Fruit fly (Drosophila melanogaster): ENCODE results near the gene CG1636.

The CG1636 gene

DNA sequence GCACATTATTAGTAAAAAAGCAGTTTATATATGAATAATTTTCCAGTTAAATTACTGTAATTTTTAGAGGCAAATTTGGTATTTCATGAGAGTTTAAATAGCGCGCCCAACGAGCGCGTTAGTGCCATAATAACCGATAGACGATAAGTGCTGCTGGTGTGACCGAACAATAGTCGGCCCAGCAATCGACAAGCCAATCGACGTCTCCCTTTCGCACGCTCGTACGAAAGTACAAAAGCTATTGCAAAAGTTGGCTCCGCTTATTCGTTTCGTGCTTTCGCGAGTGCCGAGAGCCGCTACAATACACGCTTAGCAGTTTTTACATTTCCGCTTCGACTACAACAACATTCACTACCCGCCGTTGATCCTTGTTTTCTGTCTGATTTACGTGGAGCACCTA lies 30.9 kb upstream of the CG1636 start, which contains the start of gene Trxr1 (continued):
- peak; percentile 61; the same call in 2 of the 3 replicates for TF ChIP-seq CG34224 (GFP tag; IDR thresholded peaks at IDR 0.05; ENCODE audit: partially characterized antibody)
- TF ChIP-seq Blimp-1 (GFP tag; optimal IDR thresholded peaks at IDR 0.05): no peak
- TF ChIP-seq dmrt99B (tag; optimal IDR thresholded peaks at IDR 0.05): no peak
- TF ChIP-seq slbo (GFP tag; IDR thresholded peaks at IDR 0.05): no peak
- TF ChIP-seq tio (GFP tag; optimal IDR thresholded peaks at IDR 0.05): no peak
- no peak for TF ChIP-seq CG11560 (tag; IDR thresholded peaks at IDR 0.05)
- no peak for TF ChIP-seq Eip74EF (GFP tag; optimal IDR thresholded peaks at IDR 0.05)
- no peak for TF ChIP-seq Oaz (GFP tag; IDR thresholded peaks at IDR 0.05)
- no peak for TF ChIP-seq Side (GFP tag; optimal IDR thresholded peaks at IDR 0.05)
- no peak for TF ChIP-seq CG17359 (tag; optimal IDR thresholded peaks at IDR 0.05)
- TF ChIP-seq CG8944 (GFP tag; optimal IDR thresholded peaks at IDR 0.05): no peak
- peak; percentile 66 for TF ChIP-seq Deaf1 (tag; optimal IDR thresholded peaks at IDR 0.05)
- TF ChIP-seq Elba2 (GFP tag; optimal IDR thresholded peaks at IDR 0.05): no peak
- no peak for TF ChIP-seq pita (GFP tag; optimal IDR thresholded peaks at IDR 0.05)
- no peak for TF ChIP-seq CG4404 (GFP tag; IDR thresholded peaks at IDR 0.05)
- TF ChIP-seq CG43689 (GFP tag; IDR thresholded peaks at IDR 0.05): no peak
- no peak for TF ChIP-seq so (GFP tag; IDR thresholded peaks at IDR 0.05)
- no peak for TF ChIP-seq Hand (GFP tag; optimal IDR thresholded peaks at IDR 0.05)
- TF ChIP-seq bsh (GFP tag; optimal IDR thresholded peaks at IDR 0.05): no peak
- TF ChIP-seq H15 (GFP tag; IDR thresholded peaks at IDR 0.05): no peak
- no peak for TF ChIP-seq CG17361 (GFP tag; IDR thresholded peaks at IDR 0.05)
- no peak for TF ChIP-seq CG4360 (GFP tag; IDR thresholded peaks at IDR 0.05)
- no peak for TF ChIP-seq yki (optimal IDR thresholded peaks at IDR 0.05)
- TF ChIP-seq D (optimal IDR thresholded peaks at IDR 0.05): no peak
- no peak for TF ChIP-seq D (GFP tag; optimal IDR thresholded peaks at IDR 0.05)
- no peak for TF ChIP-seq CG1602 (GFP tag; optimal IDR thresholded peaks at IDR 0.05)
- TF ChIP-seq dan (GFP tag; IDR thresholded peaks at IDR 0.05): no peak
- no peak for TF ChIP-seq gsb (GFP tag; IDR thresholded peaks at IDR 0.05)
- no peak for TF ChIP-seq Taf1 (GFP tag; IDR thresholded peaks at IDR 0.05)
- no peak for TF ChIP-seq prd (optimal IDR thresholded peaks at IDR 0.05)
- TF ChIP-seq prd (GFP tag; IDR thresholded peaks at IDR 0.05): no peak
- no peak for TF ChIP-seq chif (GFP tag; optimal IDR thresholded peaks at IDR 0.05)
- TF ChIP-seq Mes4 (GFP tag; optimal IDR thresholded peaks at IDR 0.05): no peak
- TF ChIP-seq CG2116 (GFP tag; optimal IDR thresholded peaks at IDR 0.05): peak; percentile 65
- no peak for TF ChIP-seq Fer2 (tag; optimal IDR thresholded peaks at IDR 0.05)
- TF ChIP-seq GATAe (GFP tag; conservative IDR thresholded peaks at IDR 0.05): no peak
- TF ChIP-seq chm (GFP tag; IDR thresholded peaks at IDR 0.05): no peak; the same call in 1 of the 2 replicates
- no peak for TF ChIP-seq pros (GFP tag; optimal IDR thresholded peaks at IDR 0.05)
- no peak for TF ChIP-seq CG12769 (tag; optimal IDR thresholded peaks at IDR 0.05)
- no peak for TF ChIP-seq lola (GFP tag; optimal IDR thresholded peaks at IDR 0.05)
- TF ChIP-seq twi (tag; optimal IDR thresholded peaks at IDR 0.05): no peak
- no peak for TF ChIP-seq CG6854 (GFP tag; optimal IDR thresholded peaks at IDR 0.05)
- TF ChIP-seq CG15601 (tag; optimal IDR thresholded peaks at IDR 0.05): no peak
- no peak for TF ChIP-seq unpg (GFP tag; optimal IDR thresholded peaks at IDR 0.05)
- TF ChIP-seq Stat92E (GFP tag; optimal IDR thresholded peaks at IDR 0.05): no peak
- TF ChIP-seq luna (GFP tag; optimal IDR thresholded peaks at IDR 0.05): no peak
- TF ChIP-seq Atf3 (GFP tag; optimal IDR thresholded peaks at IDR 0.05): no peak
- TF ChIP-seq btn (GFP tag; optimal IDR thresholded peaks at IDR 0.05): no peak
- TF ChIP-seq fd3F (GFP tag; optimal IDR thresholded peaks at IDR 0.05): no peak
- no peak for TF ChIP-seq CG42726 (GFP tag; IDR thresholded peaks at IDR 0.05; ENCODE audit: partially characterized antibody)
- TF ChIP-seq CG10543 (GFP tag; optimal IDR thresholded peaks at IDR 0.05): no peak
- TF ChIP-seq CG11723 (GFP tag; optimal IDR thresholded peaks at IDR 0.05): no peak
